Fruit fly (Drosophila melanogaster): ENCODE data around the gene dsx.

DNA sequence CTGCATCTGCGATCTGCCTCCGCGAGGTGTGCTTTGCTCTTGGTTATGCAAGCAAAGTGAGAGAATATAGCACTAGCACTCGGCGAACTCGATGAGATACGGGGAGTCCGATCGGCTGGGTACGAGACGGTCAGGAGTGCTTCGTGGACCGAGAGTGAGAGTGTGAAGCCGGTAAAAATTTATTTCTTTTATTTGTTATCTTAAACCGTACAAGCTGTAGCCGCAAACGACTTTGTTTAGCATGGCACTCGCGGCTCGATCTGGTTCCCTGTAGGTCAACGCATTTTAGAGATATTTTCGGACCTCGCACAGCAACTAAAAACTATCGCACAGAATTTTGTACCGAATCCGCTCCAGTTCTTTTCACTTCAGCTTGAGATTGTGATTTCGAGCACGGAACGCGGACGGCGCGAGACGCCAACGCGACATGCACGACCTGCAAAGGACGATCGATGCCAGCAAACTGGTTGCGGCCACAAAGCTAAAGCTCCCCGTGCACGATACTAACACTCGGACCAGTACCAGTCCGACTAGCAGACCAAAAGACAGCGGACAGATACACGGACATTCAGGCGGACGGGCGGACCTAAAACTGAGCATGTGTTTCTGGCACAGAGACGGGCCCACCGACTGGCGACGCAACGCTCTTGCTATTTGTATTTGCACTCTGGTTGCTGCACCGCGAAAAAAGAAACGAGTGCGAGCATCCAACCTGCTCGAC is 504 bp downstream of the dsx start:
- TF ChIP-seq CG8478 (optimal IDR thresholded peaks at IDR 0.05) (no peak), CTCF (optimal IDR thresholded peaks at IDR 0.05) (no peak)
